Worm (Caenorhabditis elegans): Measurements from ENCODE around the gene D2062.5.
"Not testable (repeated sequence)": the region's sequence is repeated elsewhere in the genome, so short reads cannot be mapped to it uniquely, and the experiment has no call there.

DNA sequence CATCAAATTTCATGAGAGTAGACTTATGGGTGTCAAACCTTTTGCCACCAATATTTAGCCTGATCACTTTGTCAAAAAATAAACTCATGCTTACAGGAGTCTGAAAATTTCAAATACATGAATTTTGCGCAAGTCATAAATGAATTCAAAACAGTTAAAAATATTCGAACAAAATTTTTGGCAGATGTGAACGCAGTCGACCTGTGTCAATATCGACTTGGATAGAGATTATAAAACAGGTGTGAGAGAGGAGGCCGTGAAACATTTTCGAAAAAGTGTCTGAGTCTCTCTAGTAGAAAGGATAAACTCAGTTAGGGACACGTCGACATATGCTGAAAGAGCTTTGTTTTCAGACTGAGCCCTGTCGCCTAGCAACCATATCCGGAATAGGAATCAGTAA is 24.2 kb downstream of the D2062.5 start, which contains the start of gene F22E5.12:
- not testable (repeated sequence) for TF ChIP-seq K11D2.4 (GFP tag; IDR thresholded peaks at IDR 0.05); C06A6.2 (GFP tag; conservative IDR thresholded peaks at IDR 0.05); hlh-26 (GFP tag; conservative IDR thresholded peaks at IDR 0.05); pha-4 (tag; optimal IDR thresholded peaks at IDR 0.05); lin-40 (tag; optimal IDR thresholded peaks at IDR 0.05); dpff-1 (tag; optimal IDR thresholded peaks at IDR 0.05); xnd-1 (tag; optimal IDR thresholded peaks at IDR 0.05); snpc-4 (GFP tag; optimal IDR thresholded peaks at IDR 0.05); snpc-4 (tag; optimal IDR thresholded peaks at IDR 0.05); ama-1 (optimal IDR thresholded peaks at IDR 0.05); ama-1 (GFP tag; optimal IDR thresholded peaks at IDR 0.05)
